Worm (Caenorhabditis elegans) whole organism, young adult: ENCODE data around the gene sre-29.
A peak's percentile ranks its signal among the peaks of the same experiment; 100 is the strongest.

Source experiments
- B0035.1 ChIP-seq: sonication (generic microtip); optimal IDR thresholded peaks from 2 replicates; lab custom pipeline; 2016; ENCODE audit warnings: missing genetic modification characterization, mild to moderate bottlenecking, missing compliant biosample characterization, missing genotype, missing genetic modification reagents
- B0336.3 ChIP-seq: fragments of 200-800 bp; sonication (Bioruptor generic); IDR thresholded peaks from 2 replicates; pipeline ENCODE4 v1.3.6; 2022; ENCODE audit warnings: missing genetic modification characterization, missing compliant biosample characterization
- F10E7.11 ChIP-seq: sonication (generic microtip); optimal IDR thresholded peaks from 2 replicates; lab custom pipeline; 2017; ENCODE audit warnings: mild to moderate bottlenecking, missing genetic modification characterization, moderate library complexity, missing compliant biosample characterization
- F57A8.1 ChIP-seq: fragments of 200-800 bp; sonication (Bioruptor generic); optimal IDR thresholded peaks from 2 replicates; lab custom pipeline; 2018; ENCODE audit warnings: mild to moderate bottlenecking, missing genetic modification characterization, moderate library complexity, missing compliant biosample characterization
- K11D2.4 ChIP-seq: fragments of 200-800 bp; sonication (Bioruptor generic); IDR thresholded peaks from 2 replicates; pipeline ENCODE4 v1.3.6; 2022; ENCODE audit warnings: missing genetic modification reagents, missing genetic modification characterization, missing compliant biosample characterization
- T26A5.8 ChIP-seq: sonication (generic microtip); optimal IDR thresholded peaks from 2 replicates; lab custom pipeline; 2016; ENCODE audit warnings: missing genetic modification characterization, missing compliant biosample characterization
- Y53G8AR.9 ChIP-seq: fragments of 200-800 bp; sonication (Bioruptor generic); conservative IDR thresholded peaks from 2 replicates; pipeline ENCODE4 v1.3.6; 2022; ENCODE audit warnings: missing genetic modification reagents, missing genetic modification characterization, missing compliant biosample characterization
- Y67H2A.10 ChIP-seq: fragments of 200-800 bp; sonication (Bioruptor generic); conservative IDR thresholded peaks from 2 replicates; pipeline ENCODE4 v1.3.6; 2022; ENCODE audit warnings: missing genetic modification reagents, missing genetic modification characterization, missing compliant biosample characterization
- Y79H2A.3 ChIP-seq: fragments of 200-800 bp; sonication (Bioruptor generic); conservative IDR thresholded peaks from 2 replicates; pipeline ENCODE4 v1.3.6; 2022; ENCODE audit warnings: missing genetic modification reagents, missing genetic modification characterization, missing compliant biosample characterization
- Y95B8A.8 ChIP-seq: fragments of 200-800 bp; sonication (Bioruptor generic); IDR thresholded peaks from 2 replicates; pipeline ENCODE4 v1.3.6; 2022; ENCODE audit warnings: missing genetic modification reagents, missing genetic modification characterization, missing compliant biosample characterization
- ama-1 ChIP-seq, 3 experiments: fragments of 150-350 bp in 1 of 3; sonication (generic microtip) in 2 of 3; optimal IDR thresholded peaks; 2 replicates each; lab custom pipeline; 2014 to 2018; ENCODE audit warnings: missing biosample characterization in 2 of 3, missing genetic modification characterization in 2 of 3, missing genetic modification reagents in 2 of 3
- atf-7 ChIP-seq: sonication (generic microtip); optimal IDR thresholded peaks from 2 replicates; lab custom pipeline; 2017; ENCODE audit warnings: mild to moderate bottlenecking, missing genetic modification characterization, missing compliant biosample characterization
- attf-5 ChIP-seq: fragments of 200-800 bp; sonication (Bioruptor generic); optimal IDR thresholded peaks from 2 replicates; lab custom pipeline; 2018; ENCODE audit warnings: mild to moderate bottlenecking, missing genetic modification characterization, missing compliant biosample characterization
- bed-2 ChIP-seq: fragments of 200-800 bp; sonication (Bioruptor generic); IDR thresholded peaks from 2 replicates; pipeline ENCODE4 v1.3.6; 2022; ENCODE audit warnings: missing genetic modification reagents, missing genetic modification characterization, missing compliant biosample characterization
- ccch-3 ChIP-seq: fragments of 200-800 bp; sonication (Bioruptor generic); optimal IDR thresholded peaks from 2 replicates; lab custom pipeline; 2018; ENCODE audit warnings: mild to moderate bottlenecking, missing genetic modification characterization, missing compliant biosample characterization
- cebp-1 ChIP-seq, 2 experiments: fragments of 200-800 bp in 1 of 2; sonication (Bioruptor generic) in 1 of 2; sonication (generic microtip) in 1 of 2; IDR thresholded peaks in 1 of 2; optimal IDR thresholded peaks in 1 of 2; 2 replicates each; pipeline versions ENCODE4 v1.3.6 to Lab custom; 2017 to 2022; ENCODE audit warnings: missing compliant biosample characterization in 2 of 2, missing genetic modification characterization in 2 of 2, mild to moderate bottlenecking in 1 of 2, missing genetic modification reagents in 1 of 2, moderate library complexity in 1 of 2
- ceh-58 ChIP-seq: fragments of 200-800 bp; sonication (Bioruptor generic); IDR thresholded peaks from 2 replicates; pipeline ENCODE4 v1.3.6; 2022; ENCODE audit warnings: missing genetic modification characterization, missing compliant biosample characterization
- ceh-91 ChIP-seq: fragments of 200-800 bp; sonication (Bioruptor generic); IDR thresholded peaks from 2 replicates; pipeline ENCODE4 v1.3.6; 2022; ENCODE audit warnings: missing genetic modification reagents, missing genetic modification characterization, missing compliant biosample characterization
- chd-7 ChIP-seq: sonication (generic microtip); optimal IDR thresholded peaks from 2 replicates; lab custom pipeline; 2016; ENCODE audit warnings: mild to moderate bottlenecking, missing genetic modification characterization, moderate library complexity, missing compliant biosample characterization
- dox-1 ChIP-seq: fragments of 200-800 bp; sonication (Bioruptor generic); IDR thresholded peaks from 2 replicates; pipeline ENCODE4 v1.3.6; 2022; ENCODE audit warnings: missing genetic modification reagents, missing genetic modification characterization, missing compliant biosample characterization
- dpl-1 ChIP-seq: fragments of 150-350 bp; optimal IDR thresholded peaks from 2 replicates; lab custom pipeline; 2014; ENCODE audit warnings: missing biosample characterization, missing genetic modification reagents, missing genetic modification characterization
- him-1 ChIP-seq: sonication (generic microtip); optimal IDR thresholded peaks from 2 replicates; lab custom pipeline; 2016; ENCODE audit warnings: missing genotype, missing genetic modification reagents, missing genetic modification characterization, missing compliant biosample characterization
- hmg-1.2 ChIP-seq: fragments of 200-800 bp; sonication (Bioruptor generic); IDR thresholded peaks from 2 replicates; pipeline ENCODE4 v1.3.6; 2022; ENCODE audit warnings: missing genetic modification reagents, missing genetic modification characterization, missing compliant biosample characterization
- hmg-20 ChIP-seq: fragments of 200-800 bp; sonication (Bioruptor generic); IDR thresholded peaks from 2 replicates; pipeline ENCODE4 v1.3.6; 2022; ENCODE audit warnings: missing genetic modification reagents, missing genetic modification characterization, missing compliant biosample characterization
- let-607 ChIP-seq, 2 experiments: fragments of 200-800 bp in 1 of 2; sonication (Bioruptor generic) in 1 of 2; sonication (generic microtip) in 1 of 2; optimal IDR thresholded peaks; 2 replicates each; lab custom pipeline; 2016 to 2018; ENCODE audit warnings: mild to moderate bottlenecking in 2 of 2, missing compliant biosample characterization in 2 of 2, missing genetic modification characterization in 2 of 2, moderate library complexity in 2 of 2, missing genotype in 1 of 2
- lin-26 ChIP-seq: fragments of 200-800 bp; sonication (Bioruptor generic); IDR thresholded peaks from 2 replicates; pipeline ENCODE4 v1.3.6; 2022; ENCODE audit warnings: missing genetic modification reagents, missing genetic modification characterization, missing compliant biosample characterization
- lin-40 ChIP-seq: sonication (generic microtip); optimal IDR thresholded peaks from 2 replicates; lab custom pipeline; 2016; ENCODE audit warnings: missing genetic modification characterization, mild to moderate bottlenecking, missing compliant biosample characterization, missing genotype, missing genetic modification reagents
- lir-1 ChIP-seq: fragments of 200-800 bp; sonication (Bioruptor generic); conservative IDR thresholded peaks from 2 replicates; pipeline ENCODE4 v1.3.6; 2022; ENCODE audit warnings: missing genetic modification reagents, missing genetic modification characterization, missing compliant biosample characterization
- lsl-1 ChIP-seq: fragments of 200-800 bp; sonication (Bioruptor generic); optimal IDR thresholded peaks from 2 replicates; lab custom pipeline; 2018; ENCODE audit warnings: mild to moderate bottlenecking, missing genetic modification characterization, moderate library complexity, missing compliant biosample characterization
- nhr-179 ChIP-seq: sonication (generic microtip); optimal IDR thresholded peaks from 2 replicates; lab custom pipeline; 2016; ENCODE audit warnings: mild to moderate bottlenecking, missing genetic modification characterization, missing compliant biosample characterization
- nhr-80 ChIP-seq: sonication (generic microtip); optimal IDR thresholded peaks from 2 replicates; lab custom pipeline; 2016; ENCODE audit warnings: missing genetic modification characterization, missing compliant biosample characterization
- nhr-90 ChIP-seq: sonication (generic microtip); optimal IDR thresholded peaks from 2 replicates; lab custom pipeline; 2016; ENCODE audit warnings: missing genotype, mild to moderate bottlenecking, missing genetic modification characterization, missing compliant biosample characterization
- repo-1 ChIP-seq: sonication (generic microtip); optimal IDR thresholded peaks from 2 replicates; lab custom pipeline; 2017; ENCODE audit warnings: mild to moderate bottlenecking, missing genetic modification characterization, missing compliant biosample characterization
- snpc-1.3 ChIP-seq: sonication (generic microtip); optimal IDR thresholded peaks from 2 replicates; lab custom pipeline; 2017; ENCODE audit warnings: missing genetic modification characterization, mild to moderate bottlenecking, missing compliant biosample characterization, antibody characterized with exemption, moderate library complexity, missing genotype, missing genetic modification reagents; ENCODE audit not compliant: insufficient read depth
- snpc-4 ChIP-seq, 5 experiments: fragments of 150-350 bp in 1 of 5; sonication (generic microtip) in 4 of 5; optimal IDR thresholded peaks; 2 replicates each; lab custom pipeline; 2014 to 2018; ENCODE audit warnings: missing genetic modification characterization in 5 of 5, missing biosample characterization in 3 of 5, antibody characterized with exemption in 2 of 5, mild to moderate bottlenecking in 2 of 5, missing compliant biosample characterization in 2 of 5, missing genotype in 2 of 5, moderate library complexity in 2 of 5, missing genetic modification reagents in 1 of 5
- tbp1 ChIP-seq: fragments of 200-800 bp; sonication (Bioruptor generic); optimal IDR thresholded peaks from 2 replicates; lab custom pipeline; 2018; ENCODE audit warnings: mild to moderate bottlenecking, missing genetic modification characterization, missing compliant biosample characterization
- unc-130 ChIP-seq: sonication (generic microtip); optimal IDR thresholded peaks from 2 replicates; lab custom pipeline; 2016; ENCODE audit warnings: missing genetic modification reagents, missing genetic modification characterization, missing compliant biosample characterization
- unc-62 ChIP-seq: fragments of 150-350 bp; optimal IDR thresholded peaks from 2 replicates; lab custom pipeline; 2014; ENCODE audit warnings: missing biosample characterization, missing genetic modification reagents, missing genetic modification characterization
- zfh-2 ChIP-seq: fragments of 200-800 bp; sonication (Bioruptor generic); conservative IDR thresholded peaks from 2 replicates; pipeline ENCODE4 v1.3.6; 2022; ENCODE audit warnings: missing genetic modification reagents, missing genetic modification characterization, missing compliant biosample characterization
- zim-3 ChIP-seq: sonication (generic microtip); optimal IDR thresholded peaks from 2 replicates; lab custom pipeline; 2017; ENCODE audit warnings: mild to moderate bottlenecking, missing genetic modification characterization, moderate library complexity, missing compliant biosample characterization
- ztf-22 ChIP-seq: fragments of 200-800 bp; sonication (Bioruptor generic); optimal IDR thresholded peaks from 2 replicates; lab custom pipeline; 2018; ENCODE audit warnings: mild to moderate bottlenecking, missing genetic modification characterization, moderate library complexity, missing compliant biosample characterization

The sre-29 gene

DNA sequence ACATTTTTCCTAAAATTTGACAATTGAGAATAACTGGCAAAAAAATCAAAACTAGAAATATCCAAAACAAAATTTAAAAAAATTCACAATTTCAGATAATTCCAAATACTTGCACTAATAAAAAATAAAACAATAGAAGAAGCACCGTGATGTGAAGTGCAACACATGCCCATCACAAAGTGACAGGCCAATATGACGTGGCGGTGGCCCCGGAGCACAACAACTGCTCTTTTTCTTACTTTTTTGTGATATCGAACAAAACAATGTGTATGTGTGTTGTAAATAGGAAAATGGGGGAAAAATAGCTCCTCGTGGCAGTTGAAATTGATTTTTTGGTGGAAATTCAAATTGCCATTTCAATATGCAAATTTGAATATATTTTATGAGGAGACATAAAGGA lies 47.9 kb downstream of the sre-29 start (continued):
- TF ChIP-seq atf-7 (tag; lab: Kevin White, UChicago): no peak
- TF ChIP-seq lir-1 (GFP tag; lab: Robert Waterston, UW): 0 out of 2 replicates have a peak, but pooled peaks have one; percentile 46
- no peak for TF ChIP-seq lin-40 (tag; lab: Kevin White, UChicago)
- peak; percentile 88 to 95 for TF ChIP-seq let-607 (tag; optimal IDR thresholded peaks at IDR 0.05; lab: Kevin White, UChicago)
- TF ChIP-seq cebp-1 (GFP tag; IDR thresholded peaks at IDR 0.05; lab: Robert Waterston, UW): no peak
- TF ChIP-seq cebp-1 (tag; optimal IDR thresholded peaks at IDR 0.05; lab: Kevin White, UChicago): peak; percentile 23
- TF ChIP-seq unc-130: no peak
- TF ChIP-seq bed-2: no peak
- no peak for TF ChIP-seq tbp1 (GFP tag; lab: Kevin White, UChicago)
- TF ChIP-seq nhr-179 (tag; lab: Kevin White, UChicago): no peak
- TF ChIP-seq Y95B8A.8 (GFP tag; lab: Robert Waterston, UW): no peak
- peak; percentile 7 for TF ChIP-seq attf-5
- no peak for TF ChIP-seq T26A5.8
- peak; percentile 91 for TF ChIP-seq unc-62 (GFP tag; lab: Kevin White, UChicago)
- TF ChIP-seq F57A8.1 (GFP tag; lab: Kevin White, UChicago): no peak
- no peak for TF ChIP-seq hmg-20 (GFP tag; lab: Robert Waterston, UW)
- no peak for TF ChIP-seq ama-1 (optimal IDR thresholded peaks at IDR 0.05; lab: Kevin White, UChicago)
- no peak for TF ChIP-seq ama-1 (GFP tag; optimal IDR thresholded peaks at IDR 0.05; lab: Kevin White, UChicago)
- no peak for TF ChIP-seq B0035.1 (tag; lab: Kevin White, UChicago)
- no peak for TF ChIP-seq lin-26
- TF ChIP-seq ccch-3 (GFP tag; lab: Kevin White, UChicago): no peak

- TF ChIP-seq unc-62 (GFP tag; lab: Kevin White, UChicago): peak; percentile 92
- TF ChIP-seq Y79H2A.3 (GFP tag; lab: Robert Waterston, UW): no peak
These were observed 48.6 kb downstream of the sre-29 start for ce11 chrII:12353104-12353503.

- TF ChIP-seq chd-7 (tag; lab: Kevin White, UChicago) (no peak), attf-5 (peak; percentile 38), lsl-1 (GFP tag; lab: Kevin White, UChicago) (no peak), K11D2.4 (GFP tag; lab: Robert Waterston, UW) (peak; percentile 74), ztf-22 (GFP tag; lab: Kevin White, UChicago) (no peak), nhr-80 (peak; percentile 64), repo-1 (tag; lab: Kevin White, UChicago) (no peak), Y53G8AR.9 (GFP tag; lab: Robert Waterston, UW) (no peak), let-607 (tag; optimal IDR thresholded peaks at IDR 0.05; lab: Kevin White, UChicago) (peak in 1 of 2 experiments; percentile 39), zfh-2 (GFP tag; lab: Robert Waterston, UW) (peak; percentile 70), dox-1 (0 out of 2 replicates have a peak, but pooled peaks have one; percentile 33), F10E7.11 (tag; lab: Kevin White, UChicago) (no peak), lin-40 (tag; lab: Kevin White, UChicago) (peak; percentile 27), snpc-1.3 (tag; lab: Kevin White, UChicago) (no peak), zim-3 (no peak), B0336.3 (GFP tag; lab: Robert Waterston, UW) (no peak), dpl-1 (no peak), ceh-58 (GFP tag; lab: Robert Waterston, UW) (no peak), hmg-1.2 (peak; percentile 24; the same call in 1 of the 2 replicates), nhr-90 (tag; lab: Kevin White, UChicago) (no peak), him-1 (tag; lab: Kevin White, UChicago) (no peak), tbp1 (GFP tag; lab: Kevin White, UChicago) (no peak), snpc-4 (GFP tag; optimal IDR thresholded peaks at IDR 0.05; lab: Kevin White, UChicago) (no peak), snpc-4 (tag; optimal IDR thresholded peaks at IDR 0.05; lab: Kevin White, UChicago) (no peak), ceh-91 (GFP tag; lab: Robert Waterston, UW) (no peak), cebp-1 (GFP tag; IDR thresholded peaks at IDR 0.05; lab: Robert Waterston, UW) (no peak), cebp-1 (tag; optimal IDR thresholded peaks at IDR 0.05; lab: Kevin White, UChicago) (peak; percentile 27), Y67H2A.10 (GFP tag; lab: Robert Waterston, UW) (no peak)
These were observed 49.6 kb downstream of the sre-29 start, which contains the start of gene ras-1 for ce11 chrII:12352115-12352514. Gene ras-1, minus strand, starts transcription at chrII:12352243.
